Fruit fly (Drosophila melanogaster) whole organism, prepupa: Measurements from ENCODE around the gene CG14301.

Experiments used
- CG10669 ChIP-seq: fragments of 200-800 bp; sonication (Bioruptor generic); optimal IDR thresholded peaks from 3 replicates; lab custom pipeline; 2018; ENCODE audit warnings: missing biosample characterization, mild to moderate bottlenecking, missing genetic modification characterization, moderate library complexity
- CG11294 ChIP-seq: fragments of 200-800 bp; sonication (Bioruptor generic); IDR thresholded peaks from 2 replicates; pipeline ENCODE4 v1.3.6; 2022; ENCODE audit warnings: missing biosample characterization, missing genetic modification characterization
- CG11762 ChIP-seq: fragments of 200-800 bp; sonication (Bioruptor generic); optimal IDR thresholded peaks from 3 replicates; lab custom pipeline; 2016; ENCODE audit warnings: missing biosample characterization, missing genetic modification characterization; ENCODE audit not compliant: insufficient read depth
- CG15336 ChIP-seq: fragments of 200-800 bp; sonication (Bioruptor generic); IDR thresholded peaks from 2 replicates; pipeline ENCODE4 v1.3.6; 2022; ENCODE audit warnings: missing biosample characterization, missing genetic modification characterization
- CG1621 ChIP-seq: fragments of 200-800 bp; sonication (Bioruptor generic); optimal IDR thresholded peaks from 3 replicates; lab custom pipeline; 2018; ENCODE audit warnings: missing biosample characterization, mild to moderate bottlenecking, missing genetic modification characterization
- CG16779 ChIP-seq: fragments of 200-800 bp; sonication (Bioruptor generic); optimal IDR thresholded peaks from 3 replicates; lab custom pipeline; 2017; ENCODE audit warnings: missing biosample characterization, mild to moderate bottlenecking, missing genetic modification characterization
- CG32006 ChIP-seq: fragments of 200-800 bp; sonication (Bioruptor generic); optimal IDR thresholded peaks from 3 replicates; lab custom pipeline; 2017; ENCODE audit warnings: missing biosample characterization, mild to moderate bottlenecking, missing genetic modification characterization
- CG4318 ChIP-seq: fragments of 200-800 bp; sonication (Bioruptor generic); optimal IDR thresholded peaks from 3 replicates; lab custom pipeline; 2017; ENCODE audit warnings: missing biosample characterization, mild to moderate bottlenecking, missing genetic modification characterization
- CG6163 ChIP-seq: fragments of 200-800 bp; sonication (Bioruptor generic); IDR thresholded peaks from 3 replicates; pipeline ENCODE4 v1.3.6; 2022; ENCODE audit warnings: missing biosample characterization, missing genetic modification characterization
- CG6276 ChIP-seq: fragments of 200-800 bp; sonication (Bioruptor generic); optimal IDR thresholded peaks from 2 replicates; lab custom pipeline; 2017; ENCODE audit warnings: missing biosample characterization, mild to moderate bottlenecking, missing genetic modification characterization
- CG8119 ChIP-seq: fragments of 200-800 bp; sonication (Bioruptor generic); IDR thresholded peaks from 3 replicates; pipeline ENCODE4 v1.3.6; 2022; ENCODE audit warnings: missing biosample characterization, missing genetic modification characterization
- CG9139 ChIP-seq: fragments of 200-800 bp; sonication (Bioruptor generic); optimal IDR thresholded peaks from 3 replicates; lab custom pipeline; 2017; ENCODE audit warnings: missing biosample characterization, mild to moderate bottlenecking, missing genetic modification characterization
- Eip75B ChIP-seq: fragments of 200-800 bp; sonication (Bioruptor generic); optimal IDR thresholded peaks from 3 replicates; lab custom pipeline; 2016; ENCODE audit warnings: missing biosample characterization, missing genetic modification characterization
- Eip78C ChIP-seq: fragments of 200-800 bp; sonication (Bioruptor generic); peaks from one replicate; lab custom pipeline; 2016; ENCODE audit warnings: missing biosample characterization, missing genetic modification characterization
- Eip93F ChIP-seq: fragments of 200-800 bp; sonication (Bioruptor generic); optimal IDR thresholded peaks from 2 replicates; lab custom pipeline; 2016; ENCODE audit warnings: missing biosample characterization, mild to moderate bottlenecking, missing genetic modification characterization
- Ets21C ChIP-seq: fragments of 200-800 bp; sonication (Bioruptor generic); optimal IDR thresholded peaks from 3 replicates; lab custom pipeline; 2016; ENCODE audit warnings: missing biosample characterization, missing genetic modification characterization
- Ets96B ChIP-seq: fragments of 200-800 bp; optimal IDR thresholded peaks from 2 replicates; lab custom pipeline; 2019; ENCODE audit warnings: missing biosample characterization, mild to moderate bottlenecking, missing genetic modification characterization, moderate library complexity
- Hr38 ChIP-seq: sonication (Bioruptor generic); optimal IDR thresholded peaks from 2 replicates; lab custom pipeline; 2016; ENCODE audit warnings: missing biosample characterization, missing genetic modification characterization
- Hr4 ChIP-seq: fragments of 200-800 bp; sonication (Bioruptor generic); optimal IDR thresholded peaks from 3 replicates; lab custom pipeline; 2016; ENCODE audit warnings: missing biosample characterization, missing genetic modification characterization
- Lpt ChIP-seq: fragments of 200-800 bp; sonication (Bioruptor generic); optimal IDR thresholded peaks from 3 replicates; lab custom pipeline; 2016; ENCODE audit warnings: missing biosample characterization, missing genetic modification characterization
- Met ChIP-seq: fragments of 200-800 bp; sonication (Bioruptor generic); optimal IDR thresholded peaks from 3 replicates; lab custom pipeline; 2016; ENCODE audit warnings: missing biosample characterization, missing genetic modification characterization
- OdsH ChIP-seq: fragments of 200-800 bp; sonication (Bioruptor generic); optimal IDR thresholded peaks from 3 replicates; lab custom pipeline; 2016; ENCODE audit warnings: missing biosample characterization, missing genetic modification characterization
- Sox102F ChIP-seq: fragments of 200-800 bp; sonication (Bioruptor generic); optimal IDR thresholded peaks from 2 replicates; lab custom pipeline; 2016; ENCODE audit warnings: missing biosample characterization, mild to moderate bottlenecking, missing genetic modification characterization
- Sox15 ChIP-seq: fragments of 200-800 bp; sonication (Bioruptor generic); optimal IDR thresholded peaks from 3 replicates; lab custom pipeline; 2016; ENCODE audit warnings: missing biosample characterization, missing genetic modification characterization
- cyc ChIP-seq: fragments of 200-800 bp; sonication (Bioruptor generic); optimal IDR thresholded peaks from 3 replicates; lab custom pipeline; 2016; ENCODE audit warnings: missing biosample characterization, missing genetic modification characterization
- dac ChIP-seq: fragments of 200-800 bp; sonication (Bioruptor generic); optimal IDR thresholded peaks from 2 replicates; lab custom pipeline; 2017; ENCODE audit warnings: missing biosample characterization, mild to moderate bottlenecking, missing genetic modification characterization
- dsx ChIP-seq: fragments of 200-800 bp; optimal IDR thresholded peaks from 3 replicates; lab custom pipeline; 2019; ENCODE audit warnings: missing biosample characterization, mild to moderate bottlenecking, missing genetic modification characterization, moderate library complexity; ENCODE audit not compliant: poor library complexity, severe bottlenecking
- eg ChIP-seq: fragments of 200-800 bp; sonication (Bioruptor generic); IDR thresholded peaks from 3 replicates; pipeline ENCODE4 v1.3.6; 2022; ENCODE audit warnings: missing biosample characterization, missing genetic modification characterization
- fd59A ChIP-seq: fragments of 200-800 bp; sonication (Bioruptor generic); optimal IDR thresholded peaks from 2 replicates; lab custom pipeline; 2017; ENCODE audit warnings: missing biosample characterization, mild to moderate bottlenecking, missing genetic modification characterization, missing genetic modification reagents
- fd85E ChIP-seq: fragments of 200-800 bp; sonication (Bioruptor generic); optimal IDR thresholded peaks from 3 replicates; lab custom pipeline; 2016; ENCODE audit warnings: missing biosample characterization, missing genetic modification characterization
- fkh ChIP-seq: fragments of 200-800 bp; sonication (Bioruptor generic); optimal IDR thresholded peaks from 3 replicates; lab custom pipeline; 2017; ENCODE audit warnings: missing biosample characterization, mild to moderate bottlenecking, missing genetic modification characterization, moderate library complexity
- lz ChIP-seq: fragments of 200-800 bp; sonication (Bioruptor generic); optimal IDR thresholded peaks from 3 replicates; lab custom pipeline; 2016; ENCODE audit warnings: missing biosample characterization, missing genetic modification characterization
- net ChIP-seq: fragments of 200-800 bp; sonication (Bioruptor generic); optimal IDR thresholded peaks from 3 replicates; lab custom pipeline; 2016; ENCODE audit warnings: missing biosample characterization, missing genetic modification characterization
- pdm3 ChIP-seq: fragments of 200-800 bp; sonication (Bioruptor generic); optimal IDR thresholded peaks from 3 replicates; lab custom pipeline; 2016; ENCODE audit warnings: missing biosample characterization, missing genetic modification characterization
- salr ChIP-seq, 2 experiments: fragments of 200-800 bp; sonication (Bioruptor generic); optimal IDR thresholded peaks; 3 replicates each; lab custom pipeline; 2016 to 2018; ENCODE audit warnings: missing biosample characterization in 2 of 2, missing genetic modification characterization in 2 of 2, mild to moderate bottlenecking in 1 of 2
- spab ChIP-seq: fragments of 200-800 bp; sonication (Bioruptor generic); optimal IDR thresholded peaks from 2 replicates; lab custom pipeline; 2017; ENCODE audit warnings: missing biosample characterization, mild to moderate bottlenecking, missing genetic modification characterization, missing genetic modification reagents
- svp ChIP-seq: fragments of 200-800 bp; sonication (Bioruptor generic); peaks from one replicate; lab custom pipeline; 2016; ENCODE audit warnings: missing biosample characterization, missing genetic modification characterization
- topi ChIP-seq: fragments of 200-800 bp; sonication (Bioruptor generic); optimal IDR thresholded peaks from 3 replicates; lab custom pipeline; 2016; ENCODE audit warnings: missing biosample characterization, missing genetic modification characterization

Gene CG14301

dm6 chr3R:18633099-18633498, 8.2 kb downstream of the CG14301 start:
- TF ChIP-seq lz (GFP tag; lab: Kevin White, UChicago) (no peak), eg (0 out of 3 replicates have a peak, but pooled peaks have one; percentile 47), Sox15 (no peak), CG11294 (0 out of 2 replicates have a peak, but pooled peaks have one; percentile 23), CG15336 (GFP tag; lab: Robert Waterston, UW) (0 out of 2 replicates have a peak, but pooled peaks have one; percentile 57), fd59A (no peak), Eip93F (GFP tag; lab: Kevin White, UChicago) (no peak), salr (GFP tag; optimal IDR thresholded peaks at IDR 0.05; lab: Kevin White, UChicago) (no peak), CG1621 (tag; lab: Kevin White, UChicago) (no peak), net (GFP tag; lab: Kevin White, UChicago) (peak; percentile 24), Ets96B (tag; lab: Kevin White, UChicago) (no peak), Hr38 (GFP tag; lab: Kevin White, UChicago) (no peak), CG16779 (tag; lab: Kevin White, UChicago) (no peak), CG8119 (GFP tag; lab: Robert Waterston, UW) (peak; percentile 60; the same call in 2 of the 3 replicates), CG9139 (GFP tag; lab: Kevin White, UChicago) (no peak), CG4318 (GFP tag; lab: Kevin White, UChicago) (peak; percentile 18), CG6276 (GFP tag; lab: Kevin White, UChicago) (peak; percentile 61), Eip75B (GFP tag; lab: Kevin White, UChicago) (no peak), Lpt (GFP tag; lab: Kevin White, UChicago) (no peak), CG10669 (GFP tag; lab: Kevin White, UChicago) (no peak), Met (GFP tag; lab: Kevin White, UChicago) (peak; percentile 9), topi (GFP tag; lab: Kevin White, UChicago) (no peak), CG6163 (GFP tag; lab: Robert Waterston, UW) (no peak), dac (GFP tag; lab: Kevin White, UChicago) (no peak), CG32006 (GFP tag; lab: Kevin White, UChicago) (peak; percentile 33), fkh (GFP tag; lab: Kevin White, UChicago) (no peak), OdsH (GFP tag; lab: Kevin White, UChicago) (peak; percentile 18), pdm3 (no peak), Hr4 (GFP tag; lab: Kevin White, UChicago) (peak; percentile 52), spab (GFP tag; lab: Kevin White, UChicago) (no peak), Sox102F (GFP tag; lab: Kevin White, UChicago) (peak; percentile 8), Eip78C (GFP tag; lab: Kevin White, UChicago) (peak; percentile 60), cyc (GFP tag; lab: Kevin White, UChicago) (no peak)

dm6 chr3R:18628311-18628811, 12.9 kb downstream of the CG14301 start:
- TF ChIP-seq dsx (GFP tag; lab: Kevin White, UChicago) = peak; percentile 13
- TF ChIP-seq Eip75B (GFP tag; lab: Kevin White, UChicago) = peak; percentile 4
- no peak for TF ChIP-seq Ets21C (GFP tag; lab: Kevin White, UChicago)
- TF ChIP-seq CG1621 (tag; lab: Kevin White, UChicago) = peak; percentile 10
- TF ChIP-seq Eip78C (GFP tag; lab: Kevin White, UChicago) = peak; percentile 56
- no peak for TF ChIP-seq fd85E (GFP tag; lab: Kevin White, UChicago)
- TF ChIP-seq CG6276 (GFP tag; lab: Kevin White, UChicago) = peak; percentile 2
- 0 out of 3 replicates have a peak, but pooled peaks have one; percentile 10 for TF ChIP-seq CG6163 (GFP tag; lab: Robert Waterston, UW)
- TF ChIP-seq CG11762 (GFP tag; lab: Kevin White, UChicago) = no peak
- TF ChIP-seq svp (GFP tag; lab: Kevin White, UChicago) = peak; percentile 83
